Worm (Caenorhabditis elegans) whole organism, L3 larva: Measurements from ENCODE around the gene egl-10.

Experiments used
- elt-3 ChIP-seq, 3 experiments: fragments of 150-350 bp in 1 of 3; sonication (generic microtip) in 2 of 3; optimal IDR thresholded peaks; 2 replicates in 2 of 3; 4 replicates in 1 of 3; lab custom pipeline; 2014 to 2017; ENCODE audit warnings: missing biosample characterization in 3 of 3, missing genetic modification characterization in 3 of 3
- nhr-25 ChIP-seq: sonication (generic microtip); optimal IDR thresholded peaks from 2 replicates; lab custom pipeline; 2017; ENCODE audit warnings: missing biosample characterization, missing genetic modification characterization
- unc-39 ChIP-seq: sonication (generic microtip); optimal IDR thresholded peaks from 4 replicates; lab custom pipeline; 2017; ENCODE audit warnings: missing biosample characterization, missing genetic modification characterization

DNA sequence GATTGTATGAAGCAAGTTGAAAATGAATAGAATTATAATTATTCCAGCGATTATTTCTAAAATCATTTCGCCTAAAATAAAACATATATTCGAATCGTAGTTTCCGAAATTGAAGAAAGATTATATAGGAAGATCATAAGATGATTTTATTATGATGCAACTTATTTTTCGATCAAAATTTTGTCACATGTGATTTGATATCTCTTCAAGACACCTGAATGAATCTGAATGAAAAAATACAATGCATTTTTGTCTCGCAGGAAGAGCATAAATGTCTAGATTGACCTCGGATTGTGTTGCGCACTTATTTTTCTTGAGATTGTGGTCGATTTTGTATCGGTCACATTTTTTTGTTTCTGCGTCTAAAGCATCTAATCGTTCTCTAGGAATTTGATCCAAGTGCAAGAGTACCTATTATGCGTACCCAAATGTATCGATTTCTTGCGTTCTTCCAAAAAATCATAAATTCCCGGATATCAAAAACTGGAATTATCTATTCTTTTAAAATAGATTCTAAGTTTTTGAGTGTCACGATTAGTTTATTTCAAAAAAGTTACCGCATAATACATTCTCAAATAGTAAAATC, 52.3 kb downstream of the egl-10 start, which contains the start of gene hrg-2:
- TF ChIP-seq elt-3 (tag; optimal IDR thresholded peaks at IDR 0.05; lab: Kevin White, UChicago) (no peak), unc-39 (tag; lab: Kevin White, UChicago) (no peak), nhr-25 (no peak)
